Fruit fly (Drosophila melanogaster): ENCODE data around the gene REPTOR.
A peak's percentile ranks its signal among the peaks of the same experiment; 100 is the strongest.

Gene REPTOR

DNA sequence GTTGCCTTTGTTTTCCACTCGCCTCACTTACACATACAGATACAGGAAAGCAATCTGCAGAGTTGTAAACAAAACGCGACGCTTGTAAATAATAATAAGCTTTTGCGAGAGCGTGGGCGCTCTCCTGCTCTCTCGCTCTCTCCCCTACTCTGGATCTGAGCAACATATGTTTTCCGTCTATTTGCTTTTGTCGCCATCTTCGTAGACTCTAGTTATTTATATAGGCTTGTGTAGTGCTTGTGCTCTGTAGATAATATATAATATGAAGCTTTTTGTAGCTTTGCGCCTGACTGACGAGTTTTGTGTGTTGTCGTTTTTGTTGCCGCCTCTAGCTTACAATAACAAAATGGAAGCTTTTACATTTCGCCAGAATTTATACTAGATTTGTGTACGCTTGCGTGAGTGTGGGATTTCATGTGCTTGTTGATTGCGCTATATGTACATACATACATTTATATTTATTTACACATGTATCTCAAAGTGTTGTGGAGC, 16.9 kb downstream of the REPTOR start (continued):
- TF ChIP-seq bowl (GFP tag; IDR thresholded peaks at IDR 0.05) (no peak), Mad (GFP tag; optimal IDR thresholded peaks at IDR 0.05) (peak; percentile 26), seq (GFP tag; IDR thresholded peaks at IDR 0.05) (peak; percentile 69; the same call in 1 of the 2 replicates), CG11247 (GFP tag; IDR thresholded peaks at IDR 0.05) (0 out of 2 replicates have a peak, but pooled peaks have one; percentile 4), Ravus (GFP tag; IDR thresholded peaks at IDR 0.05) (no peak), CG8281 (tag; optimal IDR thresholded peaks at IDR 0.05) (no peak), eve (GFP tag; optimal IDR thresholded peaks at IDR 0.05) (peak in 1 of 2 experiments; percentile 71), CG8359 (GFP tag; optimal IDR thresholded peaks at IDR 0.05; ENCODE audit: borderline replicate concordance) (no peak), Hr78 (GFP tag; optimal IDR thresholded peaks at IDR 0.05) (peak in 1 of 2 experiments; percentile 26), CG1603 (tag; optimal IDR thresholded peaks at IDR 0.05) (no peak), CG34422 (GFP tag; IDR thresholded peaks at IDR 0.05) (peak; percentile 60; the same call in 1 of the 3 replicates), Kr (GFP tag; optimal IDR thresholded peaks at IDR 0.05) (no peak), CG12299 (tag; optimal IDR thresholded peaks at IDR 0.05) (peak; percentile 91), CG33557 (GFP tag; optimal IDR thresholded peaks at IDR 0.05) (peak; percentile 40), CG18476 (GFP tag; optimal IDR thresholded peaks at IDR 0.05) (peak; percentile 20), Optix (GFP tag; IDR thresholded peaks at IDR 0.05) (no peak), prd (optimal IDR thresholded peaks at IDR 0.05) (no peak), prd (GFP tag; IDR thresholded peaks at IDR 0.05) (no peak), ems (GFP tag; optimal IDR thresholded peaks at IDR 0.05) (no peak), CG1832 (GFP tag; optimal IDR thresholded peaks at IDR 0.05) (no peak), CG12236 (GFP tag; optimal IDR thresholded peaks at IDR 0.05) (peak; percentile 42), Dip2 (GFP tag; IDR thresholded peaks at IDR 0.05) (no peak), maf-S (GFP tag; optimal IDR thresholded peaks at IDR 0.05) (no peak), CG12659 (GFP tag; optimal IDR thresholded peaks at IDR 0.05) (peak; percentile 39), pan (optimal IDR thresholded peaks at IDR 0.05) (no peak), pan (GFP tag; optimal IDR thresholded peaks at IDR 0.05 in 1 of 2, IDR thresholded peaks at IDR 0.05 in 1 of 2) (peak in 1 of 2 experiments; percentile 39), Doc2 (GFP tag; IDR thresholded peaks at IDR 0.05) (no peak), psq (GFP tag; optimal IDR thresholded peaks at IDR 0.05) (peak; percentile 93), CG5245 (GFP tag; optimal IDR thresholded peaks at IDR 0.05) (no peak)

DNA sequence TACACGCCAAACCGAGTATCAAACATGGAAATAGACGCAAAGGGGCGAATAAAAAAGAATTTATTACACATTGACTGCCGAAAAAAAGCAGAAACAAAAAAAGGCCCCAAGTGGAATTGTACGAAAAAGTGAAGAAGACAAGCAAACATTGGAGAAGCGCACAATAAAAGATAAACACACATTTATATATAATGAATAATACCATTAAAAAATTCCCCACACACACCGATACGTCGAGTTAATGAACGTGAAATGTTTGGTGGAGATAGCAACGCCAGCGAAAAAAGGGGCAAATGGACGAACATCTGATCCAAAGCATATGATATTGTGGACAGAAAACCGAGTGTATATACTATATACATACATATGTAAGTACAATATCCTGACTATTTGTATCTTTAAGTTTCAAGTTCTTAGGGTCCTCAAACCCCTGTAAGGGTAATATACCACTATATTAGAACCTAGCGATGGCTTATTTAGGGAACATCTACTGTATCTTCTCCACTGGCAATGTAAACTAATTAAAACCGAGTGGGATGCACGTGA, 17.8 kb downstream of the REPTOR start:
- TF ChIP-seq row (GFP tag; IDR thresholded peaks at IDR 0.05) (0 out of 3 replicates have a peak, but pooled peaks have one; percentile 36), Mes4 (GFP tag; optimal IDR thresholded peaks at IDR 0.05) (no peak), CG12769 (tag; optimal IDR thresholded peaks at IDR 0.05) (peak; percentile 26), CG11247 (GFP tag; IDR thresholded peaks at IDR 0.05) (no peak), Hr51 (GFP tag; optimal IDR thresholded peaks at IDR 0.05) (no peak), CG14710 (tag; optimal IDR thresholded peaks at IDR 0.05) (no peak), CG13624 (GFP tag; optimal IDR thresholded peaks at IDR 0.05) (no peak), bowl (GFP tag; IDR thresholded peaks at IDR 0.05) (no peak), CG17361 (GFP tag; IDR thresholded peaks at IDR 0.05) (no peak), CG16779 (GFP tag; IDR thresholded peaks at IDR 0.05) (no peak), CG11696 (GFP tag; IDR thresholded peaks at IDR 0.05) (no peak), CG7357 (GFP tag; IDR thresholded peaks at IDR 0.05) (no peak), CG17328 (GFP tag; IDR thresholded peaks at IDR 0.05) (peak; percentile 17; the same call in 1 of the 2 replicates), CG1233 (GFP tag; optimal IDR thresholded peaks at IDR 0.05) (no peak), CG12942 (GFP tag; optimal IDR thresholded peaks at IDR 0.05) (no peak), Bteb2 (GFP tag; optimal IDR thresholded peaks at IDR 0.05) (no peak), Camta (GFP tag; optimal IDR thresholded peaks at IDR 0.05) (no peak), CG8944 (GFP tag; optimal IDR thresholded peaks at IDR 0.05) (no peak), Optix (GFP tag; IDR thresholded peaks at IDR 0.05) (no peak), CG16813 (GFP tag; IDR thresholded peaks at IDR 0.05; ENCODE audit: partially characterized antibody) (no peak), H15 (GFP tag; IDR thresholded peaks at IDR 0.05) (no peak), CG6683 (GFP tag; optimal IDR thresholded peaks at IDR 0.05) (no peak), luna (GFP tag; optimal IDR thresholded peaks at IDR 0.05) (no peak), Ssrp (tag; optimal IDR thresholded peaks at IDR 0.05) (no peak), sna (GFP tag; IDR thresholded peaks at IDR 0.05; ENCODE audit: partially characterized antibody) (no peak)
